Worm (Caenorhabditis elegans) whole organism, L3 larva: Measurements from ENCODE around the gene ZC53.2.

Experiments
- R02D3.7 ChIP-seq: fragments of 150-350 bp; optimal IDR thresholded peaks from 2 replicates; lab custom pipeline; 2014; ENCODE audit warnings: missing biosample characterization, missing genetic modification characterization
- ceh-16 ChIP-seq: sonication (generic microtip); optimal IDR thresholded peaks from 2 replicates; lab custom pipeline; 2017; ENCODE audit warnings: missing biosample characterization, missing genetic modification characterization
- fos-1 ChIP-seq: fragments of 150-350 bp; optimal IDR thresholded peaks from 2 replicates; lab custom pipeline; 2014; ENCODE audit warnings: missing biosample characterization, missing genetic modification characterization
- jun-1 ChIP-seq: fragments of 150-350 bp; optimal IDR thresholded peaks from 2 replicates; lab custom pipeline; 2014; ENCODE audit warnings: missing biosample characterization, missing genetic modification reagents, missing genetic modification characterization
- lin-39 ChIP-seq: fragments of 150-350 bp; optimal IDR thresholded peaks from 2 replicates; lab custom pipeline; 2018; ENCODE audit warnings: missing biosample characterization, missing genetic modification reagents, missing genetic modification characterization
- mdl-1 ChIP-seq: fragments of 150-350 bp; optimal IDR thresholded peaks from 2 replicates; lab custom pipeline; 2014; ENCODE audit warnings: missing biosample characterization, missing genetic modification characterization
- nhr-12 ChIP-seq: fragments of 150-350 bp; optimal IDR thresholded peaks from 2 replicates; lab custom pipeline; 2014; ENCODE audit warnings: missing biosample characterization, missing genetic modification characterization
- skn-1 ChIP-seq: fragments of 150-350 bp; optimal IDR thresholded peaks from 2 replicates; lab custom pipeline; 2014; ENCODE audit warnings: missing biosample characterization, missing genetic modification characterization
- snpc-4 ChIP-seq: fragments of 150-350 bp; optimal IDR thresholded peaks from 2 replicates; lab custom pipeline; 2014; ENCODE audit warnings: missing biosample characterization, missing genetic modification characterization
- unc-62 ChIP-seq: fragments of 150-350 bp; sonication (generic microtip); optimal IDR thresholded peaks from 4 replicates; lab custom pipeline; 2014; ENCODE audit warnings: missing biosample characterization, missing genetic modification reagents, missing genetic modification characterization
- ztf-11 ChIP-seq: fragments of 150-350 bp; optimal IDR thresholded peaks from 2 replicates; lab custom pipeline; 2014; ENCODE audit warnings: missing biosample characterization, missing genetic modification characterization

DNA sequence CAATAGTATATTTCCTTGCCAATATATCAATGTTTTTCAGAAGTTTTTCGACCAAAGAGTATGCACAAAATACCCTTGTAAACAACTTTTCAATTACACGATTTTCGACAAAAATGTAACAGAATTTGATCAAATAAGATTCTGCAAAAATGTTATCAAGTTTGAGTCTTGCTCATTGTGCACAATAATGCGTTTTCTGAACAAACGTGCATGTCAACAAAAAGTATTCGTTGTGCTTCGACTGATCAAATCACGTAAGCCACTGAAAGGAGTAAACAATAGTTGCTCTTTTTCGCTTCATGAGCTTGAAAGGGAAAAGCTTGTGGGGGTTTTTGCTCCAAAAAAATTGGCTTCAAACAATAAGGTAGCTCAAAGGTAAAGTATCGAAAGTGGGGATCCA is 17.0 kb downstream of the ZC53.2 start:
- TF ChIP-seq snpc-4 (no peak), ztf-11 (tag; lab: Kevin White, UChicago) (no peak), skn-1 (tag; lab: Kevin White, UChicago) (no peak), lin-39 (tag; lab: Kevin White, UChicago) (no peak), R02D3.7 (tag; lab: Kevin White, UChicago) (no peak), fos-1 (tag; lab: Kevin White, UChicago) (no peak), nhr-12 (no peak), unc-62 (GFP tag; lab: Kevin White, UChicago) (no peak), mdl-1 (tag; lab: Kevin White, UChicago) (no peak), jun-1 (tag; lab: Kevin White, UChicago) (no peak), ceh-16 (no peak)
